Fruit fly (Drosophila melanogaster): ENCODE results near the gene CG32195.

DNA sequence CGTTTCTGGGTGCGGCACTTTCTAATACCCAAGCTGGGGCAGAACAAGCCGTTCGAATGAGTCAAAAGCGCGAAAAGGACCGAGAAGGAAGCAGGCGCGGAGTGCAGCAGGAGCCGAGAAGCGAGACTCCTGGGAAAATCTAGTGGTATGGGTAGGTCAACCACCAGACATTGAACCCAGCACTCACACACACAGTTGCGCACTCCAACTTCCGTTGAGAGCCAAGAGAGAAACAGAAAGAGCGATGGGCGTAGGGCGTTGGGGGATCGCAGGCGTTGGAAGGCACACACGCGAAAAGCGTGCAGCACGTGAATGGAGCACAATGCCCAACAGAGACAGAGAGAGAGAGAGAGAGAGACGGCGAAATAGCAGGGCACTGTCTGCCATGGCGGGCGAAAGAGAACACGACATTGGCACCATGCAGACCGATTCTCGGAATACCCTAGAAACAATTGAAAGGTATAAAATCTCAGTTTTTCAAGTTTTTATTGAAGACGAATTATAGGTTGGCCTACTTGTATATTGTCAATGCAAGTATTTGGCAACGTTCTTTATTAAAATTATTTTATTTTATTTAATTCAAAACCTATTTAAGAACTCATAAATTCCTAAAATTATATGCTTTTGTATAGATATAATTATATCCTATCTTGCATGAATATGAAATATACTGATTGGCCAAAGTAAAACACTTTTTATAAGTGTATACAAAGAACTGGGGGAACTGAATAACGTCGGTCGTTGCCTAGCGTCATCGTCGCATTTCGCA lies 34.9 kb upstream of the CG32195 start:
- TF ChIP-seq CG8159 (tag; optimal IDR thresholded peaks at IDR 0.05) (peak; percentile 99), Ets98B (GFP tag; IDR thresholded peaks at IDR 0.05) (peak; percentile 85), CG12605 (GFP tag; IDR thresholded peaks at IDR 0.05) (peak; percentile 71), rn (GFP tag; IDR thresholded peaks at IDR 0.05) (peak; percentile 84), CG32121 (GFP tag; IDR thresholded peaks at IDR 0.05) (peak; percentile 92), Pif1A (GFP tag; optimal IDR thresholded peaks at IDR 0.05) (peak; percentile 76), CG34367 (tag; optimal IDR thresholded peaks at IDR 0.05) (peak; percentile 96), Pif1B (GFP tag; optimal IDR thresholded peaks at IDR 0.05) (peak; percentile 88), CG8301 (tag; optimal IDR thresholded peaks at IDR 0.05) (peak; percentile 96), Snoo (tag; optimal IDR thresholded peaks at IDR 0.05) (peak; percentile 74), CG4496 (GFP tag; IDR thresholded peaks at IDR 0.05) (peak; percentile 91), CG14655 (GFP tag; optimal IDR thresholded peaks at IDR 0.05) (peak; percentile 99)

Measured in whole organism, pupa.